Fruit fly (Drosophila melanogaster) whole organism, embryonic: ENCODE measurements around the gene Dcps.

Experiments
- Abd-B ChIP-seq: fragments of 200-800 bp; sonication (Bioruptor generic); optimal IDR thresholded peaks from 2 replicates; lab custom pipeline; 2018; ENCODE audit warnings: missing biosample characterization, mild to moderate bottlenecking, missing genetic modification characterization, moderate library complexity
- Bdp1 ChIP-seq: fragments of 200-800 bp; sonication (Bioruptor generic); optimal IDR thresholded peaks from 3 replicates; lab custom pipeline; 2016; ENCODE audit warnings: missing biosample characterization, missing genetic modification characterization
- Bteb2 ChIP-seq: fragments of 200-800 bp; sonication (Bioruptor generic); optimal IDR thresholded peaks from 2 replicates; lab custom pipeline; 2016; ENCODE audit warnings: missing biosample characterization, missing genetic modification characterization
- CG10147 ChIP-seq: fragments of 200-800 bp; sonication (Bioruptor generic); optimal IDR thresholded peaks from 2 replicates; lab custom pipeline; 2019; ENCODE audit warnings: missing biosample characterization, mild to moderate bottlenecking, missing genetic modification characterization, moderate library complexity
- CG10267 ChIP-seq: fragments of 200-800 bp; sonication (Bioruptor generic); optimal IDR thresholded peaks from 2 replicates; lab custom pipeline; 2018; ENCODE audit warnings: missing biosample characterization, mild to moderate bottlenecking, missing genetic modification characterization, moderate library complexity
- CG12104 ChIP-seq: fragments of 200-800 bp; sonication (Bioruptor generic); optimal IDR thresholded peaks from 3 replicates; lab custom pipeline; 2016; ENCODE audit warnings: missing biosample characterization, missing genetic modification characterization
- CG13775 ChIP-seq: fragments of 200-800 bp; sonication (Bioruptor generic); optimal IDR thresholded peaks from 3 replicates; lab custom pipeline; 2017; ENCODE audit warnings: missing biosample characterization, mild to moderate bottlenecking, missing genetic modification characterization
- CG14965 ChIP-seq: fragments of 200-800 bp; sonication (Bioruptor generic); optimal IDR thresholded peaks from 2 replicates; lab custom pipeline; 2016; ENCODE audit warnings: missing biosample characterization, missing genetic modification characterization, borderline replicate concordance
- CG15479 ChIP-seq: fragments of 200-800 bp; sonication (Bioruptor generic); optimal IDR thresholded peaks from 3 replicates; lab custom pipeline; 2019; ENCODE audit warnings: missing biosample characterization, mild to moderate bottlenecking, missing genetic modification characterization, moderate library complexity
- CG1647 ChIP-seq: fragments of 200-800 bp; sonication (Bioruptor generic); optimal IDR thresholded peaks from 3 replicates; lab custom pipeline; 2016; ENCODE audit warnings: missing biosample characterization, missing genetic modification characterization
- CG16815 ChIP-seq: fragments of 200-800 bp; sonication (Bioruptor generic); optimal IDR thresholded peaks from 3 replicates; lab custom pipeline; 2017; ENCODE audit warnings: missing biosample characterization, mild to moderate bottlenecking, missing genetic modification characterization
- CG17359 ChIP-seq: fragments of 200-800 bp; sonication (Bioruptor generic); optimal IDR thresholded peaks from 3 replicates; lab custom pipeline; 2018; ENCODE audit warnings: missing biosample characterization, mild to moderate bottlenecking, missing genetic modification characterization, moderate library complexity
- CG17802 ChIP-seq: fragments of 200-800 bp; sonication (Bioruptor generic); optimal IDR thresholded peaks from 2 replicates; lab custom pipeline; 2018; ENCODE audit warnings: missing biosample characterization, mild to moderate bottlenecking, missing genetic modification characterization, moderate library complexity
- CG2889 ChIP-seq: fragments of 200-800 bp; sonication (Bioruptor generic); IDR thresholded peaks from 3 replicates; pipeline ENCODE4 v1.3.6; 2022; ENCODE audit warnings: missing biosample characterization, missing genetic modification characterization
- CG30431 ChIP-seq: fragments of 200-800 bp; sonication (Bioruptor generic); optimal IDR thresholded peaks from 2 replicates; lab custom pipeline; 2017; ENCODE audit warnings: missing biosample characterization, missing genetic modification characterization
- CG3995 ChIP-seq: fragments of 200-800 bp; sonication (Bioruptor generic); optimal IDR thresholded peaks from 3 replicates; lab custom pipeline; 2016; ENCODE audit warnings: missing biosample characterization, missing genetic modification characterization
- CG4617 ChIP-seq: fragments of 200-800 bp; sonication (Bioruptor generic); optimal IDR thresholded peaks from 3 replicates; lab custom pipeline; 2016; ENCODE audit warnings: missing biosample characterization, missing genetic modification characterization, borderline replicate concordance
- CG7357 ChIP-seq: fragments of 200-800 bp; sonication (Bioruptor generic); IDR thresholded peaks from 3 replicates; pipeline ENCODE4 v1.3.6; 2022; ENCODE audit warnings: missing biosample characterization, missing genetic modification characterization
- CG7745 ChIP-seq: fragments of 200-800 bp; sonication (Bioruptor generic); optimal IDR thresholded peaks from 2 replicates; lab custom pipeline; 2018; ENCODE audit warnings: missing biosample characterization, mild to moderate bottlenecking, missing genetic modification characterization, moderate library complexity
- CG8924 ChIP-seq: fragments of 200-800 bp; optimal IDR thresholded peaks from 3 replicates; lab custom pipeline; 2019; ENCODE audit warnings: missing biosample characterization, mild to moderate bottlenecking, missing genetic modification characterization, moderate library complexity
- CG8944 ChIP-seq: fragments of 200-800 bp; sonication (Bioruptor generic); optimal IDR thresholded peaks from 3 replicates; lab custom pipeline; 2016; ENCODE audit warnings: missing biosample characterization, missing genetic modification characterization
- CTCF ChIP-seq: fragments of 200-800 bp; sonication (Bioruptor generic); optimal IDR thresholded peaks from 2 replicates; lab custom pipeline; 2017; ENCODE audit warnings: missing biosample characterization, mild to moderate bottlenecking, missing genetic modification characterization, moderate library complexity
- Ets97D ChIP-seq: fragments of 200-800 bp; sonication (Bioruptor generic); optimal IDR thresholded peaks from 3 replicates; lab custom pipeline; 2016; ENCODE audit warnings: missing biosample characterization, missing genetic modification characterization
- HLHmδ ChIP-seq: fragments of 200-800 bp; sonication (Bioruptor generic); optimal IDR thresholded peaks from 2 replicates; lab custom pipeline; 2018; ENCODE audit warnings: missing biosample characterization, mild to moderate bottlenecking, missing genetic modification characterization, moderate library complexity
- Lim3 ChIP-seq: fragments of 200-800 bp; sonication (Bioruptor generic); IDR thresholded peaks from 2 replicates; pipeline ENCODE4 v1.3.6; 2022; ENCODE audit warnings: missing biosample characterization, missing genetic modification characterization
- Meics ChIP-seq: fragments of 200-800 bp; sonication (Bioruptor generic); optimal IDR thresholded peaks from 2 replicates; lab custom pipeline; 2017; ENCODE audit warnings: missing biosample characterization, mild to moderate bottlenecking, missing genetic modification characterization
- NC2β ChIP-seq: fragments of 200-800 bp; sonication (Bioruptor generic); optimal IDR thresholded peaks from 2 replicates; lab custom pipeline; 2016; ENCODE audit warnings: missing biosample characterization, missing genetic modification characterization
- abd-A ChIP-seq: fragments of 200-800 bp; sonication (Bioruptor generic); optimal IDR thresholded peaks from 3 replicates; lab custom pipeline; 2019; ENCODE audit warnings: missing biosample characterization, mild to moderate bottlenecking, missing genetic modification characterization, moderate library complexity
- ato ChIP-seq: fragments of 200-800 bp; sonication (Bioruptor generic); IDR thresholded peaks from 2 replicates; pipeline ENCODE4 v1.3.6; 2022; ENCODE audit warnings: missing biosample characterization, missing genetic modification characterization; ENCODE audit not compliant: partially characterized antibody
- chif ChIP-seq, 2 experiments: fragments of 200-800 bp; sonication (Bioruptor generic); optimal IDR thresholded peaks; 3 replicates each; lab custom pipeline; 2016; ENCODE audit warnings: missing biosample characterization in 2 of 2, missing genetic modification characterization in 2 of 2
- da ChIP-seq: fragments of 200-800 bp; sonication (Bioruptor generic); optimal IDR thresholded peaks from 2 replicates; lab custom pipeline; 2016; ENCODE audit warnings: missing biosample characterization, missing genetic modification characterization
- disco-r ChIP-seq: fragments of 200-800 bp; sonication (Bioruptor generic); optimal IDR thresholded peaks from 2 replicates; lab custom pipeline; 2016; ENCODE audit warnings: missing biosample characterization, missing genetic modification characterization
- dmrt11E ChIP-seq: fragments of 200-800 bp; sonication (Bioruptor generic); optimal IDR thresholded peaks from 3 replicates; lab custom pipeline; 2018; ENCODE audit warnings: missing biosample characterization, mild to moderate bottlenecking, missing genetic modification characterization, moderate library complexity
- esg ChIP-seq: fragments of 200-800 bp; sonication (Bioruptor generic); conservative IDR thresholded peaks from 2 replicates; pipeline ENCODE4 v1.3.6; 2022; ENCODE audit warnings: missing biosample characterization, missing genetic modification characterization
- fd64A ChIP-seq: fragments of 200-800 bp; sonication (Bioruptor generic); optimal IDR thresholded peaks from 3 replicates; lab custom pipeline; 2018; ENCODE audit warnings: missing biosample characterization, mild to moderate bottlenecking, missing genetic modification characterization
- gcm2 ChIP-seq: fragments of 200-800 bp; sonication (Bioruptor generic); optimal IDR thresholded peaks from 2 replicates; lab custom pipeline; 2016; ENCODE audit warnings: missing biosample characterization, missing genetic modification characterization
- gem ChIP-seq: fragments of 200-800 bp; sonication (Bioruptor generic); optimal IDR thresholded peaks from 2 replicates; lab custom pipeline; 2019; ENCODE audit warnings: missing biosample characterization, mild to moderate bottlenecking, missing genetic modification characterization, moderate library complexity
- gsb ChIP-seq: fragments of 200-800 bp; sonication (Bioruptor generic); IDR thresholded peaks from 2 replicates; pipeline ENCODE4 v1.3.6; 2022; ENCODE audit warnings: missing biosample characterization, missing genetic modification characterization
- kah ChIP-seq: fragments of 200-800 bp; sonication (Bioruptor generic); optimal IDR thresholded peaks from 2 replicates; lab custom pipeline; 2018; ENCODE audit warnings: missing biosample characterization, mild to moderate bottlenecking, missing genetic modification characterization
- lov ChIP-seq, 2 experiments: fragments of 200-800 bp in 1 of 2; fragments of >200 bp in 1 of 2; sonication (Bioruptor generic) in 1 of 2; IDR thresholded peaks in 1 of 2; optimal IDR thresholded peaks in 1 of 2; 2 replicates in 1 of 2; 3 replicates in 1 of 2; pipeline versions ENCODE4 v1.3.6 to Lab custom; 2017 to 2022; ENCODE audit warnings: missing biosample characterization in 1 of 2, missing genetic modification characterization in 1 of 2
- ranshi ChIP-seq: fragments of 200-800 bp; sonication (Bioruptor generic); IDR thresholded peaks from 2 replicates; pipeline ENCODE4 v1.3.6; 2022; ENCODE audit warnings: missing biosample characterization, missing genetic modification characterization
- row ChIP-seq: fragments of 200-800 bp; sonication (Bioruptor generic); IDR thresholded peaks from 3 replicates; pipeline ENCODE4 v1.3.6; 2022; ENCODE audit warnings: missing biosample characterization, missing genetic modification characterization
- slbo ChIP-seq: fragments of 200-800 bp; sonication (Bioruptor generic); IDR thresholded peaks from 2 replicates; pipeline ENCODE4 v1.3.6; 2022; ENCODE audit warnings: missing biosample characterization, missing genetic modification characterization
- tx ChIP-seq: fragments of 200-800 bp; sonication (Bioruptor generic); optimal IDR thresholded peaks from 2 replicates; lab custom pipeline; 2016; ENCODE audit warnings: missing biosample characterization, missing genetic modification characterization
- unc-4 ChIP-seq: fragments of 200-800 bp; sonication (Bioruptor generic); IDR thresholded peaks from 2 replicates; pipeline ENCODE4 v1.3.6; 2022; ENCODE audit warnings: missing biosample characterization, missing genetic modification characterization; ENCODE audit not compliant: partially characterized antibody
- vfl ChIP-seq: fragments of 200-800 bp; sonication (Bioruptor generic); optimal IDR thresholded peaks from 2 replicates; lab custom pipeline; 2016; ENCODE audit warnings: missing biosample characterization, missing genetic modification characterization
- vnd ChIP-seq: fragments of 200-800 bp; sonication (Bioruptor generic); IDR thresholded peaks from 3 replicates; pipeline ENCODE4 v1.3.6; 2022; ENCODE audit warnings: missing biosample characterization, missing genetic modification characterization; ENCODE audit not compliant: partially characterized antibody
- zf30C ChIP-seq: fragments of 200-800 bp; sonication (Bioruptor generic); optimal IDR thresholded peaks from 3 replicates; lab custom pipeline; 2018; ENCODE audit warnings: missing biosample characterization, mild to moderate bottlenecking, missing genetic modification characterization

Gene Dcps

dm6 chr3R:5789025-5789953 is 34.7 kb upstream of the Dcps start, which contains the start of the genes Hat1 and Rpn5 (continued):
- TF ChIP-seq zf30C (GFP tag; lab: Kevin White, UChicago) (no peak), gsb (GFP tag; lab: Robert Waterston, UW) (no peak), vnd (GFP tag; lab: Robert Waterston, UW) (peak; percentile 54; the same call in 1 of the 3 replicates), Lim3 (GFP tag; lab: Robert Waterston, UW) (no peak), abd-A (tag; lab: Kevin White, UChicago) (no peak), slbo (GFP tag; lab: Robert Waterston, UW) (peak; percentile 78), da (GFP tag; lab: Kevin White, UChicago) (peak; percentile 72), CG10147 (GFP tag; lab: Kevin White, UChicago) (peak; percentile 78), Bdp1 (GFP tag; lab: Kevin White, UChicago) (peak; percentile 83), esg (GFP tag; lab: Robert Waterston, UW) (peak; percentile 61), kah (GFP tag; lab: Kevin White, UChicago) (no peak), CG1647 (peak; percentile 88), CG7357 (GFP tag; lab: Robert Waterston, UW) (peak; percentile 50; the same call in 2 of the 3 replicates), lov (optimal IDR thresholded peaks at IDR 0.05; lab: Kevin White, UChicago) (no peak), lov (GFP tag; IDR thresholded peaks at IDR 0.05; lab: Robert Waterston, UW) (no peak), Abd-B (GFP tag; lab: Kevin White, UChicago) (peak; percentile 85), CG16815 (peak; percentile 85), CG8924 (peak; percentile 60), CG4617 (GFP tag; lab: Kevin White, UChicago) (peak; percentile 76), unc-4 (GFP tag; lab: Robert Waterston, UW) (peak; percentile 76; the same call in 1 of the 2 replicates), ranshi (peak; percentile 28; the same call in 1 of the 2 replicates), HLHmδ (GFP tag; lab: Kevin White, UChicago) (no peak), CG2889 (GFP tag; lab: Robert Waterston, UW) (peak; percentile 66; the same call in 2 of the 3 replicates), CG14965 (GFP tag; lab: Kevin White, UChicago) (peak; percentile 51), CG8944 (GFP tag; lab: Kevin White, UChicago) (peak; percentile 85), CG7745 (tag; lab: Kevin White, UChicago) (no peak), NC2β (GFP tag; lab: Kevin White, UChicago) (peak; percentile 79), CG13775 (peak; percentile 93), Meics (GFP tag; lab: Kevin White, UChicago) (peak; percentile 76), Ets97D (peak; percentile 87), Bteb2 (GFP tag; lab: Kevin White, UChicago) (peak; percentile 84), ato (GFP tag; lab: Robert Waterston, UW) (0 out of 2 replicates have a peak, but pooled peaks have one; percentile 13), CG15479 (GFP tag; lab: Kevin White, UChicago) (peak; percentile 41), vfl (GFP tag; lab: Kevin White, UChicago) (peak; percentile 75), CG12104 (peak; percentile 69), row (GFP tag; lab: Robert Waterston, UW) (peak; percentile 92), tx (peak; percentile 93), dmrt11E (tag; lab: Kevin White, UChicago) (peak; percentile 74), CG3995 (GFP tag; lab: Kevin White, UChicago) (peak; percentile 93), chif (GFP tag; optimal IDR thresholded peaks at IDR 0.05; lab: Kevin White, UChicago) (peak; percentile 89 to 90), CTCF (GFP tag; lab: Kevin White, UChicago) (peak; percentile 2), CG30431 (GFP tag; lab: Kevin White, UChicago) (peak; percentile 67), disco-r (GFP tag; lab: Kevin White, UChicago) (peak; percentile 92), fd64A (GFP tag; lab: Kevin White, UChicago) (no peak), gcm2 (GFP tag; lab: Kevin White, UChicago) (peak; percentile 55), CG17359 (peak; percentile 59), CG10267 (tag; lab: Kevin White, UChicago) (peak; percentile 97), gem (tag; lab: Kevin White, UChicago) (peak; percentile 78), CG17802 (tag; lab: Kevin White, UChicago) (peak; percentile 33)
